Fruit fly (Drosophila melanogaster) whole organism, embryonic: Measurements from ENCODE around the gene CG16710.

Source experiments
- Abd-B ChIP-seq: fragments of 200-800 bp; sonication (Bioruptor generic); optimal IDR thresholded peaks from 2 replicates; lab custom pipeline; 2018; ENCODE audit warnings: missing biosample characterization, mild to moderate bottlenecking, missing genetic modification characterization, moderate library complexity
- Antp ChIP-seq: fragments of 200-800 bp; sonication (Bioruptor generic); optimal IDR thresholded peaks from 3 replicates; lab custom pipeline; 2016; ENCODE audit warnings: missing biosample characterization, missing genetic modification characterization
- Asciz ChIP-seq: fragments of 200-800 bp; sonication (Bioruptor generic); optimal IDR thresholded peaks from 2 replicates; lab custom pipeline; 2017; ENCODE audit warnings: missing biosample characterization, mild to moderate bottlenecking, missing genetic modification characterization, missing genetic modification reagents
- CG10274 ChIP-seq: fragments of 200-800 bp; sonication (Bioruptor generic); optimal IDR thresholded peaks from 3 replicates; lab custom pipeline; 2017; ENCODE audit warnings: missing biosample characterization, mild to moderate bottlenecking, missing genetic modification characterization
- CG11398 ChIP-seq: fragments of 200-800 bp; sonication (Bioruptor generic); optimal IDR thresholded peaks from 2 replicates; lab custom pipeline; 2016; ENCODE audit warnings: missing biosample characterization, missing genetic modification characterization
- CG12104 ChIP-seq: fragments of 200-800 bp; sonication (Bioruptor generic); optimal IDR thresholded peaks from 3 replicates; lab custom pipeline; 2016; ENCODE audit warnings: missing biosample characterization, missing genetic modification characterization
- CG12236 ChIP-seq: fragments of 200-800 bp; sonication (Bioruptor generic); optimal IDR thresholded peaks from 2 replicates; lab custom pipeline; 2016; ENCODE audit warnings: missing biosample characterization, missing genetic modification characterization
- CG12391 ChIP-seq: fragments of 200-800 bp; sonication (Bioruptor generic); optimal IDR thresholded peaks from 3 replicates; lab custom pipeline; 2018; ENCODE audit warnings: missing biosample characterization, mild to moderate bottlenecking, missing genetic modification characterization, moderate library complexity
- CG13287 ChIP-seq: fragments of 200-800 bp; sonication (Bioruptor generic); IDR thresholded peaks from 2 replicates; pipeline ENCODE4 v1.3.6; 2022; ENCODE audit warnings: missing biosample characterization, missing genetic modification characterization; ENCODE audit not compliant: partially characterized antibody
- CG13775 ChIP-seq: fragments of 200-800 bp; sonication (Bioruptor generic); optimal IDR thresholded peaks from 3 replicates; lab custom pipeline; 2017; ENCODE audit warnings: missing biosample characterization, mild to moderate bottlenecking, missing genetic modification characterization
- CG17385 ChIP-seq: fragments of 200-800 bp; sonication (Bioruptor generic); optimal IDR thresholded peaks from 3 replicates; lab custom pipeline; 2018; ENCODE audit warnings: missing biosample characterization, mild to moderate bottlenecking, missing genetic modification characterization
- CG17568 ChIP-seq: fragments of 200-800 bp; sonication (Bioruptor generic); optimal IDR thresholded peaks from 2 replicates; lab custom pipeline; 2018; ENCODE audit warnings: missing biosample characterization, mild to moderate bottlenecking, missing genetic modification characterization, moderate library complexity
- CG18619 ChIP-seq: fragments of 200-800 bp; sonication (Bioruptor generic); optimal IDR thresholded peaks from 3 replicates; lab custom pipeline; 2017; ENCODE audit warnings: missing biosample characterization, mild to moderate bottlenecking, missing genetic modification characterization
- CG2116 ChIP-seq: fragments of 200-800 bp; sonication (Bioruptor generic); optimal IDR thresholded peaks from 3 replicates; lab custom pipeline; 2018; ENCODE audit warnings: missing biosample characterization, mild to moderate bottlenecking, missing genetic modification characterization
- CG31441 ChIP-seq: fragments of 200-800 bp; sonication (Bioruptor generic); IDR thresholded peaks from 2 replicates; pipeline ENCODE4 v1.3.6; 2022; ENCODE audit warnings: missing biosample characterization, missing genetic modification characterization
- CG3281 ChIP-seq: fragments of 200-800 bp; sonication (Bioruptor generic); optimal IDR thresholded peaks from 3 replicates; lab custom pipeline; 2017; ENCODE audit warnings: missing biosample characterization, mild to moderate bottlenecking, missing genetic modification characterization
- CG3726 ChIP-seq: fragments of 200-800 bp; sonication (Bioruptor generic); IDR thresholded peaks from 3 replicates; pipeline ENCODE4, ENCODE4 v1.3.6; 2022; ENCODE audit warnings: missing biosample characterization, missing genetic modification characterization
- CG42726 ChIP-seq: fragments of 200-800 bp; sonication (Bioruptor generic); IDR thresholded peaks from 2 replicates; pipeline ENCODE4 v1.3.6; 2022; ENCODE audit warnings: missing biosample characterization, missing genetic modification characterization; ENCODE audit not compliant: partially characterized antibody
- CG4707 ChIP-seq: fragments of 200-800 bp; sonication (Bioruptor generic); optimal IDR thresholded peaks from 2 replicates; lab custom pipeline; 2018; ENCODE audit warnings: missing biosample characterization, mild to moderate bottlenecking, missing genetic modification characterization, moderate library complexity
- CG6175 ChIP-seq: fragments of 200-800 bp; sonication (Bioruptor generic); IDR thresholded peaks from 3 replicates; pipeline ENCODE4 v1.3.6; 2022; ENCODE audit warnings: missing biosample characterization, missing genetic modification characterization
- CG6254 ChIP-seq: fragments of 200-800 bp; sonication (Bioruptor generic); optimal IDR thresholded peaks from 3 replicates; lab custom pipeline; 2017; ENCODE audit warnings: mild to moderate bottlenecking, missing biosample characterization, missing genetic modification reagents, missing genetic modification characterization
- CG7786 ChIP-seq: fragments of 200-800 bp; sonication (Bioruptor generic); optimal IDR thresholded peaks from 2 replicates; lab custom pipeline; 2016; ENCODE audit warnings: missing biosample characterization, missing genetic modification characterization
- CG9876 ChIP-seq: fragments of 200-800 bp; sonication (Bioruptor generic); optimal IDR thresholded peaks from 2 replicates; lab custom pipeline; 2016; ENCODE audit warnings: missing biosample characterization, missing genetic modification characterization
- CG9932 ChIP-seq: fragments of 200-800 bp; sonication (Bioruptor generic); IDR thresholded peaks from 2 replicates; pipeline ENCODE4 v1.3.6; 2022; ENCODE audit warnings: missing biosample characterization, missing genetic modification characterization
- Chrac-16 ChIP-seq: fragments of 200-800 bp; sonication (Bioruptor generic); optimal IDR thresholded peaks from 3 replicates; lab custom pipeline; 2016; ENCODE audit warnings: missing biosample characterization, missing genetic modification characterization
- D19B ChIP-seq: fragments of 200-800 bp; sonication (Bioruptor generic); optimal IDR thresholded peaks from 2 replicates; lab custom pipeline; 2017; ENCODE audit warnings: missing biosample characterization, mild to moderate bottlenecking, missing genetic modification characterization
- Eip74EF ChIP-seq, 2 experiments: fragments of 200-800 bp in 1 of 2; fragments of >200 bp in 1 of 2; sonication (Bioruptor generic) in 1 of 2; optimal IDR thresholded peaks; 2 replicates each; lab custom pipeline; 2017 to 2019; ENCODE audit warnings: missing biosample characterization in 2 of 2, missing genetic modification characterization in 2 of 2, mild to moderate bottlenecking in 1 of 2, moderate library complexity in 1 of 2
- Hr3 ChIP-seq: fragments of 200-800 bp; sonication (Bioruptor generic); optimal IDR thresholded peaks from 3 replicates; lab custom pipeline; 2016; ENCODE audit warnings: missing biosample characterization, missing genetic modification characterization
- Sox102F ChIP-seq: fragments of 200-800 bp; sonication (Bioruptor generic); optimal IDR thresholded peaks from 2 replicates; lab custom pipeline; 2018; ENCODE audit warnings: missing biosample characterization, mild to moderate bottlenecking, missing genetic modification characterization, moderate library complexity
- Stat92E ChIP-seq, 3 experiments: fragments of >200 bp in 2 of 3; fragments of 200-800 bp in 1 of 3; sonication (Bioruptor generic) in 1 of 3; optimal IDR thresholded peaks; 2 replicates each; lab custom pipeline; 2017 to 2019; ENCODE audit warnings: missing biosample characterization in 3 of 3, missing genetic modification characterization in 3 of 3, mild to moderate bottlenecking in 1 of 3, moderate library complexity in 1 of 3
- Trl ChIP-seq, 3 experiments: fragments of >200 bp in 2 of 3; fragments of 200-800 bp in 1 of 3; sonication (Bioruptor generic) in 1 of 3; optimal IDR thresholded peaks; 2 replicates in 1 of 3; 3 replicates in 2 of 3; lab custom pipeline; 2016 to 2017; ENCODE audit warnings: missing biosample characterization in 1 of 3, missing genetic modification characterization in 1 of 3
- Xrp1 ChIP-seq: fragments of 200-800 bp; sonication (Bioruptor generic); IDR thresholded peaks from 2 replicates; pipeline ENCODE4 v1.3.6; 2022; ENCODE audit warnings: missing biosample characterization, missing genetic modification characterization
- ab ChIP-seq: fragments of 200-800 bp; sonication (Bioruptor generic); optimal IDR thresholded peaks from 2 replicates; lab custom pipeline; 2016; ENCODE audit warnings: missing biosample characterization, missing genetic modification characterization
- ase ChIP-seq: fragments of 200-800 bp; sonication (Bioruptor generic); IDR thresholded peaks from 3 replicates; pipeline ENCODE4 v1.3.6; 2022; ENCODE audit warnings: missing biosample characterization, missing genetic modification characterization
- ato ChIP-seq: fragments of 200-800 bp; sonication (Bioruptor generic); IDR thresholded peaks from 2 replicates; pipeline ENCODE4 v1.3.6; 2022; ENCODE audit warnings: missing biosample characterization, missing genetic modification characterization; ENCODE audit not compliant: partially characterized antibody
- caup ChIP-seq: fragments of 200-800 bp; sonication (Bioruptor generic); optimal IDR thresholded peaks from 3 replicates; lab custom pipeline; 2017; ENCODE audit warnings: missing biosample characterization, mild to moderate bottlenecking, missing genetic modification characterization, moderate library complexity; ENCODE audit not compliant: severe bottlenecking
- crol ChIP-seq: fragments of 200-800 bp; sonication (Bioruptor generic); IDR thresholded peaks from 2 replicates; pipeline ENCODE4 v1.3.6; 2022; ENCODE audit warnings: missing biosample characterization, missing genetic modification characterization
- dysf ChIP-seq: fragments of 200-800 bp; sonication (Bioruptor generic); IDR thresholded peaks from 3 replicates; pipeline ENCODE4 v1.3.6; 2022; ENCODE audit warnings: missing biosample characterization, missing genetic modification characterization
- h ChIP-seq: fragments of >200 bp; optimal IDR thresholded peaks from 2 replicates; lab custom pipeline; 2017
- kah ChIP-seq: fragments of 200-800 bp; sonication (Bioruptor generic); optimal IDR thresholded peaks from 2 replicates; lab custom pipeline; 2018; ENCODE audit warnings: missing biosample characterization, mild to moderate bottlenecking, missing genetic modification characterization
- lilli ChIP-seq: fragments of 200-800 bp; sonication (Bioruptor generic); optimal IDR thresholded peaks from 3 replicates; lab custom pipeline; 2016; ENCODE audit warnings: missing biosample characterization, missing genetic modification characterization
- nmo ChIP-seq: fragments of 200-800 bp; sonication (Bioruptor generic); optimal IDR thresholded peaks from 2 replicates; lab custom pipeline; 2018; ENCODE audit warnings: missing biosample characterization, mild to moderate bottlenecking, missing genetic modification characterization, moderate library complexity
- odd ChIP-seq: fragments of 200-800 bp; sonication (Bioruptor generic); optimal IDR thresholded peaks from 2 replicates; lab custom pipeline; 2017; ENCODE audit warnings: missing biosample characterization, mild to moderate bottlenecking, missing genetic modification characterization
- onecut ChIP-seq: fragments of 200-800 bp; sonication (Bioruptor generic); IDR thresholded peaks from 2 replicates; pipeline ENCODE4 v1.3.6; 2022; ENCODE audit warnings: missing biosample characterization, missing genetic modification characterization
- schlank ChIP-seq: fragments of 200-800 bp; sonication (Bioruptor generic); optimal IDR thresholded peaks from 2 replicates; lab custom pipeline; 2018; ENCODE audit warnings: missing biosample characterization, mild to moderate bottlenecking, missing genetic modification characterization
- sob ChIP-seq: fragments of 200-800 bp; sonication (Bioruptor generic); IDR thresholded peaks from 2 replicates; pipeline ENCODE4 v1.3.6; 2022; ENCODE audit warnings: missing biosample characterization, missing genetic modification characterization
- tin ChIP-seq: fragments of 200-800 bp; sonication (Bioruptor generic); optimal IDR thresholded peaks from 3 replicates; lab custom pipeline; 2016; ENCODE audit warnings: missing biosample characterization, missing genetic modification characterization
- usp ChIP-seq: fragments of >200 bp; optimal IDR thresholded peaks from 2 replicates; lab custom pipeline; 2017; ENCODE audit warnings: missing biosample characterization, missing genetic modification characterization

CG16710 gene

DNA sequence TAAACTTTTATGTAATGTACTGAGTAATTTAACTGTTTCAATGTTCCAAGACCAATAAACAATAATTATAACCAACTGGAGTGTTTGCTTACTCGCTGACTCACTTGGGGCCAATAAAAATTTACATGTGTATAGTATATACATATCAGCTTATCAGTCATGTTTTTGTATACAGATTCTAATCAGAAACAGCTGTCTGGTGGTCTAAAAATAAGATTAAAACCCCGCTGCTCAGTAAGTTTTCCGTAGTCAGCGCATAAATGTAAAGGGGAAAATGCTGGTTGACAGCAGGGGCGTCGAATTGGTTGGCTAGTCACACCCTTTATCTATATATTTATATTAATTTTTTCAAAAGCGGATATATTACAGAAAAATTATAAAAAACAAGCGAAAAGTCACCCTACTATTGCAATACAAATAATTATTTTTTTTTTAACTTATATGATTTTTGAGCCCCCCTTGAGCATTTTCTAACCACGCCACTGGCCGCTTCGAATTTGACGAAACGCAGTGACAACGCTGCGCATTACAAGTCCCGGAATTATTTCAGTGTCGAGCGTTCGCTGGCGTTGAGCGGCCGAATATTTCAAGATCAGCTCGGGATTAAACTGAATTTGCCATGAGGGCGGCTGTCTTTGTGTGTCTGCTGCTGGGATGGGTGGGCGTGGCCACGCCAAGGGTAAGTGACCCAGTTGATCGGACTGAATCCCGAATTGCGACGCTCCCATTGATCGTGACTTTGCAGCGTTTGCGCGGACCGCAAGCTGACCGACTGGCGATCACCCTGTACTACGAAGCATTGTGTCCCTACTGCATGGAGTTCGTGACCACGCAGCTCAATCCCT, 3.7 kb upstream of the CG16710 start, which contains the start of gene GILT2 (continued):
- TF ChIP-seq CG6254 (GFP tag; lab: Kevin White, UChicago) (peak; percentile 81), nmo (peak; percentile 95), kah (GFP tag; lab: Kevin White, UChicago) (peak; percentile 88), odd (GFP tag; lab: Kevin White, UChicago) (peak; percentile 89), Eip74EF (GFP tag; optimal IDR thresholded peaks at IDR 0.05; lab: Kevin White, UChicago) (peak in 1 of 2 experiments; percentile 95), CG9876 (GFP tag; lab: Kevin White, UChicago) (no peak), CG10274 (peak; percentile 67), onecut (GFP tag; lab: Robert Waterston, UW) (peak; percentile 88), Stat92E (GFP tag; optimal IDR thresholded peaks at IDR 0.05; lab: Kevin White, UChicago) (peak in 1 of 3 experiments; percentile 78), crol (GFP tag; lab: Robert Waterston, UW) (peak; percentile 42), D19B (peak; percentile 78), CG42726 (GFP tag; lab: Robert Waterston, UW) (no peak), Sox102F (GFP tag; lab: Kevin White, UChicago) (peak; percentile 95), CG18619 (GFP tag; lab: Kevin White, UChicago) (peak; percentile 89), Trl (optimal IDR thresholded peaks at IDR 0.05; lab: Kevin White, UChicago) (no peak), Trl (GFP tag; optimal IDR thresholded peaks at IDR 0.05; lab: Kevin White, UChicago) (peak; percentile 13), ab (GFP tag; lab: Kevin White, UChicago) (peak; percentile 10), Xrp1 (GFP tag; lab: Robert Waterston, UW) (peak; percentile 97), usp (GFP tag; lab: Kevin White, UChicago) (no peak), CG11398 (no peak), sob (GFP tag; lab: Robert Waterston, UW) (peak; percentile 91), ato (GFP tag; lab: Robert Waterston, UW) (no peak), Asciz (GFP tag; lab: Kevin White, UChicago) (peak; percentile 94), CG12236 (GFP tag; lab: Kevin White, UChicago) (no peak), CG9932 (peak; percentile 83), h (lab: Kevin White, UChicago) (no peak), Chrac-16 (peak; percentile 85), CG6175 (GFP tag; lab: Robert Waterston, UW) (peak; percentile 39; the same call in 1 of the 3 replicates), CG13775 (GFP tag; lab: Kevin White, UChicago) (peak; percentile 88), CG12104 (GFP tag; lab: Kevin White, UChicago) (peak; percentile 93), CG7786 (GFP tag; lab: Kevin White, UChicago) (peak; percentile 13), CG31441 (GFP tag; lab: Robert Waterston, UW) (peak; percentile 97), CG12391 (tag; lab: Kevin White, UChicago) (peak; percentile 94), ase (GFP tag; lab: Robert Waterston, UW) (peak; percentile 82), tin (GFP tag; lab: Kevin White, UChicago) (peak; percentile 89), Hr3 (GFP tag; lab: Kevin White, UChicago) (peak; percentile 89), dysf (GFP tag; lab: Robert Waterston, UW) (peak; percentile 95), lilli (GFP tag; lab: Kevin White, UChicago) (peak; percentile 87), CG3726 (GFP tag; lab: Robert Waterston, UW) (peak; percentile 76; the same call in 2 of the 3 replicates), CG13287 (no peak), CG17568 (no peak), CG3281 (GFP tag; lab: Kevin White, UChicago) (peak; percentile 94), Abd-B (GFP tag; lab: Kevin White, UChicago) (peak; percentile 87), CG4707 (GFP tag; lab: Kevin White, UChicago) (peak; percentile 57), schlank (tag; lab: Kevin White, UChicago) (peak; percentile 53), CG2116 (GFP tag; lab: Kevin White, UChicago) (peak; percentile 52), caup (GFP tag; lab: Kevin White, UChicago) (peak; percentile 93), CG17385 (peak; percentile 91), Antp (peak; percentile 25)
